Fruit fly (Drosophila melanogaster) whole organism, prepupa: ENCODE results near the gene CG31516.

ENCODE experiments used
- CG10631 ChIP-seq: fragments of 200-800 bp; sonication (Bioruptor generic); optimal IDR thresholded peaks from 2 replicates; lab custom pipeline; 2016; ENCODE audit warnings: missing biosample characterization, missing genetic modification characterization
- CG10669 ChIP-seq: fragments of 200-800 bp; sonication (Bioruptor generic); optimal IDR thresholded peaks from 3 replicates; lab custom pipeline; 2018; ENCODE audit warnings: missing biosample characterization, mild to moderate bottlenecking, missing genetic modification characterization, moderate library complexity
- CG11294 ChIP-seq: fragments of 200-800 bp; sonication (Bioruptor generic); IDR thresholded peaks from 2 replicates; pipeline ENCODE4 v1.3.6; 2022; ENCODE audit warnings: missing biosample characterization, missing genetic modification characterization
- CG11762 ChIP-seq: fragments of 200-800 bp; sonication (Bioruptor generic); optimal IDR thresholded peaks from 3 replicates; lab custom pipeline; 2016; ENCODE audit warnings: missing biosample characterization, missing genetic modification characterization; ENCODE audit not compliant: insufficient read depth
- CG1621 ChIP-seq: fragments of 200-800 bp; sonication (Bioruptor generic); optimal IDR thresholded peaks from 3 replicates; lab custom pipeline; 2018; ENCODE audit warnings: missing biosample characterization, mild to moderate bottlenecking, missing genetic modification characterization
- CG34406 ChIP-seq: fragments of 200-800 bp; sonication (Bioruptor generic); optimal IDR thresholded peaks from 3 replicates; lab custom pipeline; 2016; ENCODE audit warnings: missing biosample characterization, missing genetic modification characterization
- CG3919 ChIP-seq: fragments of 200-800 bp; sonication (Bioruptor generic); optimal IDR thresholded peaks from 3 replicates; lab custom pipeline; 2016; ENCODE audit warnings: missing biosample characterization, missing genetic modification characterization
- CG6276 ChIP-seq: fragments of 200-800 bp; sonication (Bioruptor generic); optimal IDR thresholded peaks from 2 replicates; lab custom pipeline; 2017; ENCODE audit warnings: missing biosample characterization, mild to moderate bottlenecking, missing genetic modification characterization
- CG6792 ChIP-seq: fragments of 200-800 bp; sonication (Bioruptor generic); optimal IDR thresholded peaks from 3 replicates; lab custom pipeline; 2016; ENCODE audit warnings: missing biosample characterization, missing genetic modification characterization
- CG6808 ChIP-seq: fragments of 200-800 bp; sonication (Bioruptor generic); optimal IDR thresholded peaks from 3 replicates; lab custom pipeline; 2017; ENCODE audit warnings: missing biosample characterization, missing genetic modification characterization, mild to moderate bottlenecking, moderate library complexity, missing genetic modification reagents
- CG7368 ChIP-seq: fragments of 200-800 bp; sonication (Bioruptor generic); optimal IDR thresholded peaks from 3 replicates; lab custom pipeline; 2016; ENCODE audit warnings: missing biosample characterization, missing genetic modification characterization
- CG8632 ChIP-seq: fragments of 200-800 bp; sonication (Bioruptor generic); optimal IDR thresholded peaks from 3 replicates; lab custom pipeline; 2016; ENCODE audit warnings: missing biosample characterization, missing genetic modification characterization
- Eip78C ChIP-seq: fragments of 200-800 bp; sonication (Bioruptor generic); peaks from one replicate; lab custom pipeline; 2016; ENCODE audit warnings: missing biosample characterization, missing genetic modification characterization
- Eip93F ChIP-seq: fragments of 200-800 bp; sonication (Bioruptor generic); optimal IDR thresholded peaks from 2 replicates; lab custom pipeline; 2016; ENCODE audit warnings: missing biosample characterization, mild to moderate bottlenecking, missing genetic modification characterization
- Ets96B ChIP-seq: fragments of 200-800 bp; optimal IDR thresholded peaks from 2 replicates; lab custom pipeline; 2019; ENCODE audit warnings: missing biosample characterization, mild to moderate bottlenecking, missing genetic modification characterization, moderate library complexity
- Gug ChIP-seq: fragments of 200-800 bp; sonication (Bioruptor generic); IDR thresholded peaks from 2 replicates; pipeline ENCODE4 v1.3.6; 2022; ENCODE audit warnings: missing biosample characterization, missing genetic modification characterization
- Hr38 ChIP-seq: sonication (Bioruptor generic); optimal IDR thresholded peaks from 2 replicates; lab custom pipeline; 2016; ENCODE audit warnings: missing biosample characterization, missing genetic modification characterization
- Hr39 ChIP-seq: fragments of 200-800 bp; sonication (Bioruptor generic); optimal IDR thresholded peaks from 2 replicates; lab custom pipeline; 2016; ENCODE audit warnings: missing biosample characterization, missing genetic modification characterization
- Hr4 ChIP-seq: fragments of 200-800 bp; sonication (Bioruptor generic); optimal IDR thresholded peaks from 3 replicates; lab custom pipeline; 2016; ENCODE audit warnings: missing biosample characterization, missing genetic modification characterization
- Met ChIP-seq: fragments of 200-800 bp; sonication (Bioruptor generic); optimal IDR thresholded peaks from 3 replicates; lab custom pipeline; 2016; ENCODE audit warnings: missing biosample characterization, missing genetic modification characterization
- OdsH ChIP-seq: fragments of 200-800 bp; sonication (Bioruptor generic); optimal IDR thresholded peaks from 3 replicates; lab custom pipeline; 2016; ENCODE audit warnings: missing biosample characterization, missing genetic modification characterization
- Sox14 ChIP-seq: fragments of 200-800 bp; sonication (Bioruptor generic); optimal IDR thresholded peaks from 3 replicates; lab custom pipeline; 2016; ENCODE audit warnings: missing biosample characterization, missing genetic modification characterization
- Sox15 ChIP-seq: fragments of 200-800 bp; sonication (Bioruptor generic); optimal IDR thresholded peaks from 3 replicates; lab custom pipeline; 2016; ENCODE audit warnings: missing biosample characterization, missing genetic modification characterization
- acj6 ChIP-seq: fragments of 200-800 bp; sonication (Bioruptor generic); optimal IDR thresholded peaks from 3 replicates; lab custom pipeline; 2016; ENCODE audit warnings: missing biosample characterization, missing genetic modification characterization
- cyc ChIP-seq: fragments of 200-800 bp; sonication (Bioruptor generic); optimal IDR thresholded peaks from 3 replicates; lab custom pipeline; 2016; ENCODE audit warnings: missing biosample characterization, missing genetic modification characterization
- dac ChIP-seq: fragments of 200-800 bp; sonication (Bioruptor generic); optimal IDR thresholded peaks from 2 replicates; lab custom pipeline; 2017; ENCODE audit warnings: missing biosample characterization, mild to moderate bottlenecking, missing genetic modification characterization
- dsx ChIP-seq: fragments of 200-800 bp; optimal IDR thresholded peaks from 3 replicates; lab custom pipeline; 2019; ENCODE audit warnings: missing biosample characterization, mild to moderate bottlenecking, missing genetic modification characterization, moderate library complexity; ENCODE audit not compliant: poor library complexity, severe bottlenecking
- eg ChIP-seq: fragments of 200-800 bp; sonication (Bioruptor generic); IDR thresholded peaks from 3 replicates; pipeline ENCODE4 v1.3.6; 2022; ENCODE audit warnings: missing biosample characterization, missing genetic modification characterization
- fd85E ChIP-seq: fragments of 200-800 bp; sonication (Bioruptor generic); optimal IDR thresholded peaks from 3 replicates; lab custom pipeline; 2016; ENCODE audit warnings: missing biosample characterization, missing genetic modification characterization
- lz ChIP-seq: fragments of 200-800 bp; sonication (Bioruptor generic); optimal IDR thresholded peaks from 3 replicates; lab custom pipeline; 2016; ENCODE audit warnings: missing biosample characterization, missing genetic modification characterization
- net ChIP-seq: fragments of 200-800 bp; sonication (Bioruptor generic); optimal IDR thresholded peaks from 3 replicates; lab custom pipeline; 2016; ENCODE audit warnings: missing biosample characterization, missing genetic modification characterization
- pdm3 ChIP-seq: fragments of 200-800 bp; sonication (Bioruptor generic); optimal IDR thresholded peaks from 3 replicates; lab custom pipeline; 2016; ENCODE audit warnings: missing biosample characterization, missing genetic modification characterization
- salr ChIP-seq, 2 experiments: fragments of 200-800 bp; sonication (Bioruptor generic); optimal IDR thresholded peaks; 3 replicates each; lab custom pipeline; 2016 to 2018; ENCODE audit warnings: missing biosample characterization in 2 of 2, missing genetic modification characterization in 2 of 2, mild to moderate bottlenecking in 1 of 2
- spab ChIP-seq: fragments of 200-800 bp; sonication (Bioruptor generic); optimal IDR thresholded peaks from 2 replicates; lab custom pipeline; 2017; ENCODE audit warnings: missing biosample characterization, mild to moderate bottlenecking, missing genetic modification characterization, missing genetic modification reagents
- ss ChIP-seq, 2 experiments: fragments of 200-800 bp; sonication (Bioruptor generic); optimal IDR thresholded peaks; 2 replicates in 1 of 2; 3 replicates in 1 of 2; lab custom pipeline; 2017 to 2018; ENCODE audit warnings: mild to moderate bottlenecking in 2 of 2, missing biosample characterization in 2 of 2, missing genetic modification characterization in 2 of 2, moderate library complexity in 1 of 2
- svp ChIP-seq: fragments of 200-800 bp; sonication (Bioruptor generic); peaks from one replicate; lab custom pipeline; 2016; ENCODE audit warnings: missing biosample characterization, missing genetic modification characterization
- topi ChIP-seq: fragments of 200-800 bp; sonication (Bioruptor generic); optimal IDR thresholded peaks from 3 replicates; lab custom pipeline; 2016; ENCODE audit warnings: missing biosample characterization, missing genetic modification characterization
- vri ChIP-seq: fragments of 200-800 bp; sonication (Bioruptor generic); optimal IDR thresholded peaks from 3 replicates; lab custom pipeline; 2016; ENCODE audit warnings: missing biosample characterization, mild to moderate bottlenecking, missing genetic modification characterization

Gene CG31516

DNA sequence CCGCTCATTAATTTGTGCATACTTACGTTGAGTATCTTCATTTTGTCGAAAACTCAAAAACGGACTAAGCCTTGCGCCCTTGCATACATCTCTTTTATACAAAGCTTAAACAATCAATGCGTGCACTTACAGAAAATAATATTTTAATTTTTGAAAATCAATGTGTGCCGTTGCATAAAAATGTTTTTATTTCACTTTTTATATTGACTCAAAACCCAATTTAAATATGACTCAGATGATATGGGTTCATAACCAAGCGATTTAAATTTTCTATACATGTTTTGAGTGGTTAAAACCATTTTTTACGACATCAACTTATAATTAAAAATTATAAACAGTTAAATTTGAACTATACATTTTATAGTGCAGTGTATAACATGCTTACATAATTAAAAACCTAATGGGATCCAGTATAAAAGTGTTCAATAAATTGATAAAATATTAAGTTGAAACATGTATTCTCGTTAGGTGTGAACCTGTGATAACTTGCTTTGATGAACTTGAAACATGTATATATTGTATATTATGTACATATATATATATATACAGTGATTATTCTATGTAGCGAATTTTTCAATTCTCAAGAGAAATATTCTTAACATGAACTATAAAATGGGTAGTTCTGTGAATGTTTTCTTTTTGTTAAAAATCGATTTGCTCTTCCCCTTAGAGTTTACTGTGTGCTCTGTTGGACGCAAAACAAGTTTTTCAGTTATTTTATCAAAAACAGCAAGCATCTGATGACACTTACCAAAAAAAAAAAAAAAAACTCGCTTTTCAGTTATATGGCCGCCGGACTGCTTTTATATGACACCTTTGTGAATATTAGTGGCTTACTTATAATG lies 23.4 kb upstream of the CG31516 start, which contains the start of gene CG34305 (continued):
- peak; percentile 54 for TF ChIP-seq pdm3 (GFP tag; lab: Kevin White, UChicago)
- TF ChIP-seq CG11294 (GFP tag; lab: Robert Waterston, UW), result no peak
- TF ChIP-seq net (GFP tag; lab: Kevin White, UChicago), result peak; percentile 10
- TF ChIP-seq lz, result peak; percentile 38
- no peak for TF ChIP-seq Gug (GFP tag; lab: Robert Waterston, UW)
- TF ChIP-seq Hr38, result no peak
- peak; percentile 4 for TF ChIP-seq CG11762 (GFP tag; lab: Kevin White, UChicago)
- peak; percentile 32 for TF ChIP-seq CG10669 (GFP tag; lab: Kevin White, UChicago)
- TF ChIP-seq dsx, result no peak
- TF ChIP-seq svp (GFP tag; lab: Kevin White, UChicago), result peak; percentile 66
- TF ChIP-seq Eip93F (GFP tag; lab: Kevin White, UChicago), result no peak
- TF ChIP-seq Met (GFP tag; lab: Kevin White, UChicago), result peak; percentile 62
- TF ChIP-seq Sox14 (GFP tag; lab: Kevin White, UChicago), result no peak
- TF ChIP-seq OdsH (GFP tag; lab: Kevin White, UChicago), result peak; percentile 42
- TF ChIP-seq CG6808 (GFP tag; lab: Kevin White, UChicago), result no peak
- no peak for TF ChIP-seq CG7368 (GFP tag; lab: Kevin White, UChicago)
- peak; percentile 84 for TF ChIP-seq Eip78C (GFP tag; lab: Kevin White, UChicago)
- TF ChIP-seq ss (GFP tag; optimal IDR thresholded peaks at IDR 0.05; lab: Kevin White, UChicago), result no peak
- no peak for TF ChIP-seq fd85E (GFP tag; lab: Kevin White, UChicago)
- TF ChIP-seq eg (GFP tag; lab: Robert Waterston, UW), result no peak
- TF ChIP-seq dac, result no peak
- no peak for TF ChIP-seq salr (GFP tag; optimal IDR thresholded peaks at IDR 0.05; lab: Kevin White, UChicago)
- no peak for TF ChIP-seq CG6276 (GFP tag; lab: Kevin White, UChicago)
- no peak for TF ChIP-seq Sox15 (GFP tag; lab: Kevin White, UChicago)
- peak; percentile 18 for TF ChIP-seq CG10631
- peak; percentile 58 for TF ChIP-seq topi (GFP tag; lab: Kevin White, UChicago)
- TF ChIP-seq spab (GFP tag; lab: Kevin White, UChicago), result no peak
- peak; percentile 19 for TF ChIP-seq acj6 (GFP tag; lab: Kevin White, UChicago)
- TF ChIP-seq Hr4 (GFP tag; lab: Kevin White, UChicago), result no peak
- peak; percentile 40 for TF ChIP-seq vri
- TF ChIP-seq CG34406 (GFP tag; lab: Kevin White, UChicago), result peak; percentile 38
- TF ChIP-seq CG3919 (GFP tag; lab: Kevin White, UChicago), result peak; percentile 11
- no peak for TF ChIP-seq Ets96B (tag; lab: Kevin White, UChicago)
- TF ChIP-seq cyc (GFP tag; lab: Kevin White, UChicago), result peak; percentile 37

- peak; percentile 7 for TF ChIP-seq CG1621 (tag; lab: Kevin White, UChicago)
- TF ChIP-seq CG6808 (GFP tag; lab: Kevin White, UChicago), result no peak
- TF ChIP-seq eg (GFP tag; lab: Robert Waterston, UW), result no peak
- no peak for TF ChIP-seq CG6792 (GFP tag; lab: Kevin White, UChicago)
- no peak for TF ChIP-seq CG8632
- TF ChIP-seq Hr4 (GFP tag; lab: Kevin White, UChicago), result no peak
- no peak for TF ChIP-seq Hr39 (GFP tag; lab: Kevin White, UChicago)
- peak; percentile 89 for TF ChIP-seq svp (GFP tag; lab: Kevin White, UChicago)
These were observed 22.4 kb upstream of the CG31516 start, which contains the start of gene CG14642 for dm6 chr3R:4242209-4242887. Gene CG14642, minus strand, starts transcription at chr3R:4242717.
